Worm (Caenorhabditis elegans): ENCODE data around the gene Y73B6A.3.
A peak's percentile ranks its signal among the peaks of the same experiment; 100 is the strongest.

Gene Y73B6A.3

ce11 chrIV:6762416-6762815 lies 22.3 kb upstream of the Y73B6A.3 start, which contains the start of gene spd-3:
spd-3 (plus strand) TSS chrIV:6762716.
- TF ChIP-seq aha-1 (tag) (peak; percentile 12), snpc-1.2 (GFP tag; IDR thresholded peaks at IDR 0.05) (no peak), mep-1 (tag; optimal IDR thresholded peaks at IDR 0.05) (no peak), lin-38 (GFP tag; IDR thresholded peaks at IDR 0.05) (0 out of 2 replicates have a peak, but pooled peaks have one; percentile 12), dpl-1 (GFP tag; optimal IDR thresholded peaks at IDR 0.05) (no peak)

ce11 chrIV:6757614-6758013 lies 17.5 kb upstream of the Y73B6A.3 start:
- no peak for TF ChIP-seq Y5F2A.4 (GFP tag; optimal IDR thresholded peaks at IDR 0.05)
- peak; percentile 91 for TF ChIP-seq aha-1 (tag)
- no peak for TF ChIP-seq mxl-2 (GFP tag; conservative IDR thresholded peaks at IDR 0.05)
- no peak for TF ChIP-seq ctbp-1 (GFP tag; IDR thresholded peaks at IDR 0.05)
- TF ChIP-seq egl-43 (GFP tag; IDR thresholded peaks at IDR 0.05) = no peak
- no peak for TF ChIP-seq fkh-10 (GFP tag; optimal IDR thresholded peaks at IDR 0.05)
- peak in 1 of 2 experiments; percentile 16 for TF ChIP-seq unc-62 (GFP tag; optimal IDR thresholded peaks at IDR 0.05 in 1 of 2)
- TF ChIP-seq unc-62 (tag; optimal IDR thresholded peaks at IDR 0.05) = no peak
- no peak for TF ChIP-seq zag-1 (tag; optimal IDR thresholded peaks at IDR 0.05)
- no peak for TF ChIP-seq zip-11 (GFP tag; IDR thresholded peaks at IDR 0.05)
- TF ChIP-seq arid-1 (GFP tag; conservative IDR thresholded peaks at IDR 0.05) = no peak
- no peak for TF ChIP-seq lin-1 (GFP tag; IDR thresholded peaks at IDR 0.05)
- no peak for TF ChIP-seq dmd-8 (GFP tag; IDR thresholded peaks at IDR 0.05)
- TF ChIP-seq nhr-76 (tag; optimal IDR thresholded peaks at IDR 0.05) = no peak
- TF ChIP-seq dve-1 (tag; optimal IDR thresholded peaks at IDR 0.05; ENCODE audit: insufficient read depth) = no peak

ce11 chrIV:6757011-6757410 lies 16.9 kb upstream of the Y73B6A.3 start, which contains the start of gene usp-4:
usp-4 (plus strand) TSS chrIV:6757311.
- TF ChIP-seq hlh-30 (tag; optimal IDR thresholded peaks at IDR 0.05; ENCODE audit: insufficient read depth) (no peak), zfp-3 (GFP tag; conservative IDR thresholded peaks at IDR 0.05) (no peak), ceh-32 (tag; optimal IDR thresholded peaks at IDR 0.05; ENCODE audit: poor library complexity) (no peak), fos-1 (tag; optimal IDR thresholded peaks at IDR 0.05) (no peak), ctbp-1 (GFP tag; IDR thresholded peaks at IDR 0.05) (no peak), vab-7 (GFP tag; IDR thresholded peaks at IDR 0.05) (no peak), ztf-11 (tag; optimal IDR thresholded peaks at IDR 0.05) (no peak), lin-13 (GFP tag; optimal IDR thresholded peaks at IDR 0.05) (no peak), nhr-10 (tag; optimal IDR thresholded peaks at IDR 0.05) (no peak), nhr-48 (tag; optimal IDR thresholded peaks at IDR 0.05) (no peak), mxl-3 (GFP tag; optimal IDR thresholded peaks at IDR 0.05) (no peak), lin-15B (tag; optimal IDR thresholded peaks at IDR 0.05) (no peak)

ce11 chrIV:6756374-6756773 lies 16.3 kb upstream of the Y73B6A.3 start:
- TF ChIP-seq madf-9 (GFP tag; conservative IDR thresholded peaks at IDR 0.05) (peak; percentile 60; the same call in 1 of the 2 replicates), dmd-6 (GFP tag; IDR thresholded peaks at IDR 0.05) (peak; percentile 61), F49E8.2 (tag; optimal IDR thresholded peaks at IDR 0.05; ENCODE audit: borderline replicate concordance) (peak; percentile 72), daf-8 (GFP tag; IDR thresholded peaks at IDR 0.05) (no peak), T26A8.4 (GFP tag; IDR thresholded peaks at IDR 0.05) (peak; percentile 82), ZK546.5 (tag; optimal IDR thresholded peaks at IDR 0.05) (no peak), set-16 (GFP tag; IDR thresholded peaks at IDR 0.05) (peak; percentile 71), ceh-28 (tag; optimal IDR thresholded peaks at IDR 0.05) (no peak), hmg-1.1 (GFP tag; IDR thresholded peaks at IDR 0.05) (no peak; the same call in 1 of the 2 replicates), nhr-102 (tag; optimal IDR thresholded peaks at IDR 0.05) (peak; percentile 81), madf-5 (GFP tag; IDR thresholded peaks at IDR 0.05) (peak in 1 of 2 experiments; percentile 64; a peak in 1 of 4 replicates), nhr-11 (tag; optimal IDR thresholded peaks at IDR 0.05) (peak; percentile 84), nhr-25 (tag; optimal IDR thresholded peaks at IDR 0.05; ENCODE audit: borderline replicate concordance, insufficient read depth) (no peak), fkh-10 (GFP tag; optimal IDR thresholded peaks at IDR 0.05) (peak; percentile 90), daf-16 (GFP tag; optimal IDR thresholded peaks at IDR 0.05) (peak in 1 of 2 experiments; percentile 57), daf-16 (tag; optimal IDR thresholded peaks at IDR 0.05) (peak; percentile 90), egl-27 (tag; optimal IDR thresholded peaks at IDR 0.05) (no peak), nhr-28 (tag; optimal IDR thresholded peaks at IDR 0.05) (peak; percentile 73), zip-11 (GFP tag; IDR thresholded peaks at IDR 0.05) (no peak), nhr-237 (tag; optimal IDR thresholded peaks at IDR 0.05) (no peak), rbr-2 (tag; optimal IDR thresholded peaks at IDR 0.05) (peak; percentile 88)

All from whole organism, L4 larva.